Fruit fly (Drosophila melanogaster): ENCODE data around the gene gb.

DNA sequence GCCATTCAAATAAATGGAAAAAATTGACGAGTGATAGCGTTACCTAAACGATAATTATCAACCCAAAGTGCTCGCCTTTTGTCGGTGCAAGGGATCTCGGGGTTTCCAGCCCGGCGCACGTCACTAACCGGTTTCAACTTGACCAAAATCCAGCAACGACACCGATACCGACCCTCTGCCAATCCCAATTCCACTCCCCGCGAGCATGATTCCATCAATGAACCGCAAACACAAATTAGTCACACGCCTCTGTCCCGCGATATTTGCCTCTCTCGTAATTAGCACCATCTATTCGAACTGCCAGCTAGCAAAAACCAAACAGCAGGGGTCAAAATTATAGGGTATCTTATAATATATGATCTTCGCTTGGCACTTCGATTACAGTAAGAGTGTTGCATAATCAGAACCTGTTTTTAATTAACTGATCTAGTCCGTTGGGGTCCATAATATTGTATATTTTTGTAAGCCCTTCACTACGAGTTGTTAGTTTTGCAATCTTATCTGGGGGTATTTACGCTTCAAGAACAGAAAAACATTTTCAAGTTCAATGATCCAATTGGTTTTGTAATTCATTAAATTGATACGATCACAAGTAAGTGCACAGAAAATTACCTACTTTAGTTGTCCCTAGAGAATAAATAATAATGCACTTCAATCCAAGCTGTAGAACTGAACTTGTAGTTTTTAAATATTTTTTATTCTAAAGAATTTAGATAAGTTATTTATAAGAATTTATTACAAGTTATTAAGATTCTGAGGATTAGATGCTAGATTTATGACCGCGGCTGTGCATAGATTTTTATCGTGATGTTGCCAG lies 41.2 kb upstream of the gb start:
- no peak for TF ChIP-seq CG10348 (GFP tag; IDR thresholded peaks at IDR 0.05)
- no peak for TF ChIP-seq rn (GFP tag; IDR thresholded peaks at IDR 0.05)
- TF ChIP-seq CG12605 (GFP tag; IDR thresholded peaks at IDR 0.05) = no peak
- peak; percentile 4 for TF ChIP-seq CG34367 (tag; optimal IDR thresholded peaks at IDR 0.05)
- TF ChIP-seq Ets98B (GFP tag; IDR thresholded peaks at IDR 0.05) = no peak
- TF ChIP-seq Pif1B (GFP tag; optimal IDR thresholded peaks at IDR 0.05) = no peak
- peak; percentile 2 for TF ChIP-seq Snoo (tag; optimal IDR thresholded peaks at IDR 0.05)
- no peak for TF ChIP-seq CG32121 (GFP tag; IDR thresholded peaks at IDR 0.05)
- no peak for TF ChIP-seq EcR (GFP tag; optimal IDR thresholded peaks at IDR 0.05)
- peak; percentile 13 for TF ChIP-seq CG8301 (tag; optimal IDR thresholded peaks at IDR 0.05)
- peak; percentile 17 for TF ChIP-seq CG13204 (GFP tag; optimal IDR thresholded peaks at IDR 0.05)
- TF ChIP-seq CG8159 (tag; optimal IDR thresholded peaks at IDR 0.05) = peak; percentile 57
- no peak for TF ChIP-seq gl (tag; optimal IDR thresholded peaks at IDR 0.05)
